Worm (Caenorhabditis elegans) whole organism, L4 larva: ENCODE measurements around the gene mrps-26.

Experiments used
- T26A8.4 ChIP-seq: fragments of 200-800 bp; sonication (Bioruptor generic); IDR thresholded peaks from 2 replicates; pipeline ENCODE4 v1.3.6; 2022; ENCODE audit warnings: missing genetic modification characterization, missing compliant biosample characterization
- Y48G9A.11 ChIP-seq: fragments of 200-800 bp; sonication (Bioruptor generic); IDR thresholded peaks from 2 replicates; pipeline ENCODE4 v1.3.6; 2022; ENCODE audit warnings: missing genetic modification reagents, missing genetic modification characterization, missing compliant biosample characterization
- ceh-82 ChIP-seq: sonication (generic microtip); optimal IDR thresholded peaks from 2 replicates; lab custom pipeline; 2017; ENCODE audit warnings: missing biosample characterization, missing genetic modification characterization
- fos-1 ChIP-seq: fragments of 150-350 bp; optimal IDR thresholded peaks from 2 replicates; lab custom pipeline; 2014; ENCODE audit warnings: missing biosample characterization, missing genetic modification characterization
- lin-15B ChIP-seq: fragments of 150-350 bp; sonication (generic microtip); optimal IDR thresholded peaks from 3 replicates; lab custom pipeline; 2014; ENCODE audit warnings: missing biosample characterization, missing genetic modification characterization
- mdl-1 ChIP-seq, 2 experiments: fragments of 150-350 bp in 1 of 2; sonication (generic microtip) in 1 of 2; optimal IDR thresholded peaks; 2 replicates each; lab custom pipeline; 2014 to 2017; ENCODE audit warnings: missing biosample characterization in 2 of 2, missing genetic modification characterization in 2 of 2
- mes-2 ChIP-seq: sonication (generic microtip); optimal IDR thresholded peaks from 2 replicates; lab custom pipeline; 2016; ENCODE audit warnings: missing genotype, mild to moderate bottlenecking, missing genetic modification characterization, missing compliant biosample characterization; ENCODE audit not compliant: poor library complexity, severe bottlenecking
- nhr-237 ChIP-seq: sonication (generic microtip); optimal IDR thresholded peaks from 2 replicates; lab custom pipeline; 2017; ENCODE audit warnings: missing biosample characterization, missing genetic modification characterization
- nhr-25 ChIP-seq: sonication (generic microtip); optimal IDR thresholded peaks from 2 replicates; lab custom pipeline; 2017; ENCODE audit warnings: missing genetic modification characterization, mild to moderate bottlenecking, missing compliant biosample characterization, antibody characterized with exemption, moderate library complexity, borderline replicate concordance; ENCODE audit not compliant: insufficient read depth
- pha-4 ChIP-seq, 2 experiments: fragments of 150-350 bp in 1 of 2; fragments of 200-800 bp in 1 of 2; sonication (Bioruptor generic) in 1 of 2; IDR thresholded peaks in 1 of 2; optimal IDR thresholded peaks in 1 of 2; 2 replicates each; pipeline versions ENCODE4 v1.3.6 to Lab custom; 2014 to 2022; ENCODE audit warnings: missing genetic modification characterization in 2 of 2, missing genetic modification reagents in 2 of 2, missing biosample characterization in 1 of 2, missing compliant biosample characterization in 1 of 2
- pqm-1 ChIP-seq: sonication (generic microtip); optimal IDR thresholded peaks from 2 replicates; lab custom pipeline; 2017; ENCODE audit warnings: missing biosample characterization, missing genetic modification characterization
- saeg-2 ChIP-seq: fragments of 200-800 bp; sonication (Bioruptor generic); IDR thresholded peaks from 2 replicates; pipeline ENCODE4 v1.3.6; 2022; ENCODE audit warnings: missing genetic modification reagents, missing genetic modification characterization, missing compliant biosample characterization

DNA sequence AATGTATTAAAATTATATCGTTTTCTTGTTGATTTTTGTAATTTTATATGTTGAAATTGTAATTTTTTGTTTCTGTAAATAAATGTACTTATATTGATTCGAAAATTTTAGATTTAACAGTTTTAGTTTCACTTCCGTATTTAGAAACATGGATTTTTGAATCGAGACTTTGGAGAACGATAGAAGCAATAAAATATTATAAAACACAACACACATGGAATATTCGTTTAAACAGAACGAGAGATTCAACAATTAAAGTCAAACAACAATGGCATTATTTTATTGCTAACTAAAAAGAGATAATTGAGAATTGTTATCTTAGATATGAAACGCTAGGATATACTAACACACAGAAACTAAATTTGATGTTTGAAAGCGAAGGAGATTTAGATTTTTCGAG lies 34.1 kb downstream of the mrps-26 start:
- TF ChIP-seq Y48G9A.11 = no peak
- no peak for TF ChIP-seq ceh-82
- TF ChIP-seq mes-2 (tag; lab: Kevin White, UChicago) = no peak
- no peak for TF ChIP-seq mdl-1 (tag; optimal IDR thresholded peaks at IDR 0.05; lab: Kevin White, UChicago)
- TF ChIP-seq nhr-237 = no peak
- no peak for TF ChIP-seq nhr-25 (tag; lab: Kevin White, UChicago)
- no peak for TF ChIP-seq saeg-2 (GFP tag; lab: Robert Waterston, UW)
- no peak for TF ChIP-seq lin-15B (tag; lab: Kevin White, UChicago)
- no peak for TF ChIP-seq T26A8.4
- no peak for TF ChIP-seq fos-1
- no peak for TF ChIP-seq pha-4 (GFP tag; IDR thresholded peaks at IDR 0.05; lab: Robert Waterston, UW)
- TF ChIP-seq pha-4 (tag; optimal IDR thresholded peaks at IDR 0.05; lab: Kevin White, UChicago) = no peak
- TF ChIP-seq pqm-1 = no peak
